Fruit fly (Drosophila melanogaster) whole organism, embryonic: ENCODE results near the gene Cisd2.
A peak's percentile ranks its signal among the peaks of the same experiment; 100 is the strongest.

ENCODE experiments used
- Abd-B ChIP-seq: fragments of 200-800 bp; sonication (Bioruptor generic); optimal IDR thresholded peaks from 2 replicates; lab custom pipeline; 2018; ENCODE audit warnings: missing biosample characterization, mild to moderate bottlenecking, missing genetic modification characterization, moderate library complexity
- Asciz ChIP-seq: fragments of 200-800 bp; sonication (Bioruptor generic); optimal IDR thresholded peaks from 2 replicates; lab custom pipeline; 2017; ENCODE audit warnings: missing biosample characterization, mild to moderate bottlenecking, missing genetic modification characterization, missing genetic modification reagents
- B-H2 ChIP-seq: fragments of 200-800 bp; sonication (Bioruptor generic); optimal IDR thresholded peaks from 2 replicates; lab custom pipeline; 2018; ENCODE audit warnings: missing biosample characterization, mild to moderate bottlenecking, missing genetic modification characterization
- CG1024 ChIP-seq: fragments of 200-800 bp; sonication (Bioruptor generic); IDR thresholded peaks from 2 replicates; pipeline ENCODE4 v1.3.6; 2022; ENCODE audit warnings: missing biosample characterization, missing genetic modification characterization
- CG12104 ChIP-seq: fragments of 200-800 bp; sonication (Bioruptor generic); optimal IDR thresholded peaks from 3 replicates; lab custom pipeline; 2016; ENCODE audit warnings: missing biosample characterization, missing genetic modification characterization
- CG1233 ChIP-seq: fragments of 200-800 bp; sonication (Bioruptor generic); optimal IDR thresholded peaks from 4 replicates; lab custom pipeline; 2018; ENCODE audit warnings: missing biosample characterization, mild to moderate bottlenecking, missing genetic modification characterization
- CG12769 ChIP-seq: fragments of 200-800 bp; sonication (Bioruptor generic); optimal IDR thresholded peaks from 2 replicates; lab custom pipeline; 2019; ENCODE audit warnings: missing biosample characterization, mild to moderate bottlenecking, missing genetic modification characterization, moderate library complexity
- CG12942 ChIP-seq: fragments of 200-800 bp; sonication (Bioruptor generic); optimal IDR thresholded peaks from 3 replicates; lab custom pipeline; 2016; ENCODE audit warnings: missing biosample characterization, missing genetic modification characterization
- CG13123 ChIP-seq: fragments of 200-800 bp; sonication (Bioruptor generic); optimal IDR thresholded peaks from 2 replicates; lab custom pipeline; 2016; ENCODE audit warnings: missing biosample characterization, missing genetic modification characterization
- CG14860 ChIP-seq: fragments of 200-800 bp; sonication (Bioruptor generic); IDR thresholded peaks from 3 replicates; pipeline ENCODE4 v1.3.6; 2022; ENCODE audit warnings: missing biosample characterization, missing genetic modification characterization; ENCODE audit not compliant: partially characterized antibody
- CG15073 ChIP-seq: fragments of 200-800 bp; sonication (Bioruptor generic); optimal IDR thresholded peaks from 2 replicates; lab custom pipeline; 2016; ENCODE audit warnings: missing biosample characterization, missing genetic modification characterization
- CG1602 ChIP-seq: fragments of 200-800 bp; sonication (Bioruptor generic); optimal IDR thresholded peaks from 3 replicates; lab custom pipeline; 2016; ENCODE audit warnings: missing biosample characterization, missing genetic modification characterization
- CG17186 ChIP-seq: fragments of 200-800 bp; sonication (Bioruptor generic); optimal IDR thresholded peaks from 3 replicates; lab custom pipeline; 2017; ENCODE audit warnings: missing biosample characterization, missing genetic modification reagents, missing genetic modification characterization
- CG17385 ChIP-seq: fragments of 200-800 bp; sonication (Bioruptor generic); optimal IDR thresholded peaks from 3 replicates; lab custom pipeline; 2018; ENCODE audit warnings: missing biosample characterization, mild to moderate bottlenecking, missing genetic modification characterization
- CG17612 ChIP-seq: fragments of 200-800 bp; sonication (Bioruptor generic); IDR thresholded peaks from 2 replicates; pipeline ENCODE4 v1.3.6; 2022; ENCODE audit warnings: missing biosample characterization, missing genetic modification characterization
- CG17829 ChIP-seq: fragments of 200-800 bp; optimal IDR thresholded peaks from 2 replicates; lab custom pipeline; 2019; ENCODE audit warnings: missing biosample characterization, mild to moderate bottlenecking, missing genetic modification characterization, moderate library complexity
- CG1792 ChIP-seq: fragments of 200-800 bp; sonication (Bioruptor generic); optimal IDR thresholded peaks from 2 replicates; lab custom pipeline; 2016; ENCODE audit warnings: missing biosample characterization, missing genetic modification characterization
- CG18476 ChIP-seq: fragments of 200-800 bp; sonication (Bioruptor generic); optimal IDR thresholded peaks from 2 replicates; lab custom pipeline; 2016; ENCODE audit warnings: missing biosample characterization, mild to moderate bottlenecking, missing genetic modification characterization
- CG18619 ChIP-seq: fragments of 200-800 bp; sonication (Bioruptor generic); optimal IDR thresholded peaks from 3 replicates; lab custom pipeline; 2017; ENCODE audit warnings: missing biosample characterization, mild to moderate bottlenecking, missing genetic modification characterization
- CG2678 ChIP-seq: fragments of 200-800 bp; sonication (Bioruptor generic); optimal IDR thresholded peaks from 3 replicates; lab custom pipeline; 2019; ENCODE audit warnings: missing biosample characterization, mild to moderate bottlenecking, missing genetic modification characterization, moderate library complexity
- CG31365 ChIP-seq: fragments of 200-800 bp; sonication (Bioruptor generic); optimal IDR thresholded peaks from 2 replicates; lab custom pipeline; 2018; ENCODE audit warnings: missing biosample characterization, mild to moderate bottlenecking, missing genetic modification characterization
- CG31441 ChIP-seq: fragments of 200-800 bp; sonication (Bioruptor generic); IDR thresholded peaks from 2 replicates; pipeline ENCODE4 v1.3.6; 2022; ENCODE audit warnings: missing biosample characterization, missing genetic modification characterization
- CG6791 ChIP-seq: fragments of 200-800 bp; sonication (Bioruptor generic); IDR thresholded peaks from 3 replicates; pipeline ENCODE4 v1.3.6; 2022; ENCODE audit warnings: missing biosample characterization, missing genetic modification characterization; ENCODE audit not compliant: partially characterized antibody
- CG8281 ChIP-seq: fragments of 200-800 bp; sonication (Bioruptor generic); optimal IDR thresholded peaks from 2 replicates; lab custom pipeline; 2018; ENCODE audit warnings: missing biosample characterization, mild to moderate bottlenecking, missing genetic modification characterization, moderate library complexity
- CG8478 ChIP-seq: fragments of >200 bp; optimal IDR thresholded peaks from 2 replicates; lab custom pipeline; 2018
- CHES-1-like ChIP-seq: fragments of 200-800 bp; sonication (Bioruptor generic); optimal IDR thresholded peaks from 2 replicates; lab custom pipeline; 2016; ENCODE audit warnings: missing biosample characterization, missing genetic modification characterization
- CkIIα-i1 ChIP-seq: fragments of 200-800 bp; sonication (Bioruptor generic); IDR thresholded peaks from 2 replicates; pipeline ENCODE4 v1.3.6; 2022; ENCODE audit warnings: missing biosample characterization, missing genetic modification characterization
- Dll ChIP-seq: fragments of 200-800 bp; sonication (Bioruptor generic); IDR thresholded peaks from 4 replicates; pipeline ENCODE4 v1.3.6; 2022; ENCODE audit warnings: missing biosample characterization, missing genetic modification characterization; ENCODE audit not compliant: partially characterized antibody
- ERR ChIP-seq: fragments of 200-800 bp; sonication (Bioruptor generic); optimal IDR thresholded peaks from 2 replicates; lab custom pipeline; 2016; ENCODE audit warnings: missing biosample characterization, missing genetic modification characterization
- HLHmδ ChIP-seq: fragments of 200-800 bp; sonication (Bioruptor generic); optimal IDR thresholded peaks from 2 replicates; lab custom pipeline; 2018; ENCODE audit warnings: missing biosample characterization, mild to moderate bottlenecking, missing genetic modification characterization, moderate library complexity
- Max ChIP-seq: fragments of 200-800 bp; sonication (Bioruptor generic); optimal IDR thresholded peaks from 2 replicates; lab custom pipeline; 2016; ENCODE audit warnings: missing biosample characterization, mild to moderate bottlenecking, missing genetic modification characterization
- NfI ChIP-seq: fragments of 200-800 bp; sonication (Bioruptor generic); optimal IDR thresholded peaks from 3 replicates; lab custom pipeline; 2018; ENCODE audit warnings: missing biosample characterization, mild to moderate bottlenecking, missing genetic modification characterization, moderate library complexity
- Oli ChIP-seq: fragments of 200-800 bp; sonication (Bioruptor generic); optimal IDR thresholded peaks from 2 replicates; lab custom pipeline; 2018; ENCODE audit warnings: missing biosample characterization, mild to moderate bottlenecking, missing genetic modification characterization, moderate library complexity
- Poxn ChIP-seq: fragments of 200-800 bp; sonication (Bioruptor generic); IDR thresholded peaks from 2 replicates; pipeline ENCODE4 v1.3.6; 2022; ENCODE audit warnings: missing biosample characterization, missing genetic modification characterization
- Ptx1 ChIP-seq: fragments of 200-800 bp; sonication (Bioruptor generic); IDR thresholded peaks from 2 replicates; pipeline ENCODE4 v1.3.6; 2022; ENCODE audit warnings: missing biosample characterization, missing genetic modification characterization
- Sin3A ChIP-seq: fragments of >200 bp; optimal IDR thresholded peaks from 2 replicates; lab custom pipeline; 2018
- Six4 ChIP-seq: fragments of 200-800 bp; sonication (Bioruptor generic); optimal IDR thresholded peaks from 2 replicates; lab custom pipeline; 2016; ENCODE audit warnings: missing biosample characterization, missing genetic modification characterization
- amos ChIP-seq: fragments of 200-800 bp; sonication (Bioruptor generic); IDR thresholded peaks from 2 replicates; pipeline ENCODE4 v1.3.6; 2022; ENCODE audit warnings: missing biosample characterization, missing genetic modification characterization; ENCODE audit not compliant: partially characterized antibody
- cas ChIP-seq: fragments of 200-800 bp; sonication (Bioruptor generic); IDR thresholded peaks from 2 replicates; pipeline ENCODE4 v1.3.6; 2022; ENCODE audit warnings: missing biosample characterization, missing genetic modification characterization
- crp ChIP-seq, 2 experiments: fragments of 200-800 bp; sonication (Bioruptor generic); optimal IDR thresholded peaks; 2 replicates in 1 of 2; 3 replicates in 1 of 2; lab custom pipeline; 2017; ENCODE audit warnings: missing biosample characterization in 2 of 2, missing genetic modification characterization in 2 of 2, mild to moderate bottlenecking in 1 of 2, moderate library complexity in 1 of 2
- emc ChIP-seq: fragments of 200-800 bp; sonication (Bioruptor generic); optimal IDR thresholded peaks from 2 replicates; lab custom pipeline; 2016; ENCODE audit warnings: missing biosample characterization, missing genetic modification characterization
- ems ChIP-seq: fragments of 200-800 bp; sonication (Bioruptor generic); optimal IDR thresholded peaks from 3 replicates; lab custom pipeline; 2016; ENCODE audit warnings: missing biosample characterization, missing genetic modification characterization
- fd102C ChIP-seq: fragments of 200-800 bp; sonication (Bioruptor generic); optimal IDR thresholded peaks from 2 replicates; lab custom pipeline; 2018; ENCODE audit warnings: missing biosample characterization, mild to moderate bottlenecking, missing genetic modification characterization, moderate library complexity
- ham ChIP-seq: fragments of 200-800 bp; sonication (Bioruptor generic); IDR thresholded peaks from 2 replicates; pipeline ENCODE4 v1.3.6; 2022; ENCODE audit warnings: missing biosample characterization, missing genetic modification characterization
- kay ChIP-seq: fragments of 200-800 bp; sonication (Bioruptor generic); optimal IDR thresholded peaks from 2 replicates; lab custom pipeline; 2016; ENCODE audit warnings: missing biosample characterization, missing genetic modification characterization
- lilli ChIP-seq: fragments of 200-800 bp; sonication (Bioruptor generic); optimal IDR thresholded peaks from 3 replicates; lab custom pipeline; 2016; ENCODE audit warnings: missing biosample characterization, missing genetic modification characterization
- nerfin-1 ChIP-seq: fragments of 200-800 bp; sonication (Bioruptor generic); optimal IDR thresholded peaks from 3 replicates; lab custom pipeline; 2019; ENCODE audit warnings: missing biosample characterization, mild to moderate bottlenecking, missing genetic modification characterization, moderate library complexity
- phol ChIP-seq: fragments of 200-800 bp; sonication (Bioruptor generic); optimal IDR thresholded peaks from 3 replicates; lab custom pipeline; 2018; ENCODE audit warnings: missing biosample characterization, mild to moderate bottlenecking, missing genetic modification characterization, moderate library complexity
- seq ChIP-seq: fragments of 200-800 bp; sonication (Bioruptor generic); IDR thresholded peaks from 2 replicates; pipeline ENCODE4 v1.3.6; 2022; ENCODE audit warnings: missing biosample characterization, missing genetic modification characterization
- sima ChIP-seq: fragments of 200-800 bp; sonication (Bioruptor generic); optimal IDR thresholded peaks from 2 replicates; lab custom pipeline; 2016; ENCODE audit warnings: missing biosample characterization, missing genetic modification characterization
- slp2 ChIP-seq: fragments of 200-800 bp; sonication (Bioruptor generic); optimal IDR thresholded peaks from 2 replicates; lab custom pipeline; 2016; ENCODE audit warnings: missing biosample characterization, missing genetic modification characterization
- sob ChIP-seq: fragments of 200-800 bp; sonication (Bioruptor generic); IDR thresholded peaks from 2 replicates; pipeline ENCODE4 v1.3.6; 2022; ENCODE audit warnings: missing biosample characterization, missing genetic modification characterization
- twi ChIP-seq: fragments of 200-800 bp; optimal IDR thresholded peaks from 2 replicates; lab custom pipeline; 2019; ENCODE audit warnings: missing biosample characterization, mild to moderate bottlenecking, missing genetic modification characterization, moderate library complexity

The Cisd2 gene

DNA sequence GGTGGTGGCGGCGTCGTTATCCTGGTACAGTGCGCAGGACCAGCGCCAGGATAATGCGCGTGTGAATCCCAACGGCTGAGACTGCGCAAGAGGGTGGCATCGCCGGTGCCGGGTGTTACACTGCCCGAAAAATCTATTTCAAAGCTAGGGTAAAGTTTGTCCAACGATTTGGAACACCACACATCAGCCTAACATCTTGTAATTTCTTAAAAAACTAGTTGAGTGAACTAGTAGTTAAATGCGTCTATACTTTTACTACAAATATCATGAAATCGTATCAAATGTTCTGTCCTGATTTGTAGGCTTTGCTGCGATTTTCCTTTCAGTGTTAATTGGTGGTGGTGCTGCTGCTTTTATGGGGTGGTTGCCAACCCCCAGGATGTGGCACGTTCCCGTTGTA, 41.8 kb upstream of the Cisd2 start (continued):
- TF ChIP-seq sima (no peak), slp2 (GFP tag; lab: Kevin White, UChicago) (no peak), sob (GFP tag; lab: Robert Waterston, UW) (no peak), amos (GFP tag; lab: Robert Waterston, UW) (no peak), Dll (GFP tag; lab: Robert Waterston, UW) (no peak), CG12942 (GFP tag; lab: Kevin White, UChicago) (no peak), CG1602 (GFP tag; lab: Kevin White, UChicago) (no peak), nerfin-1 (tag; lab: Kevin White, UChicago) (no peak), Abd-B (GFP tag; lab: Kevin White, UChicago) (no peak), emc (no peak), CG31441 (peak; percentile 63), CG31365 (no peak), CG18619 (GFP tag; lab: Kevin White, UChicago) (no peak), CHES-1-like (no peak), ERR (GFP tag; lab: Kevin White, UChicago) (no peak), CG1233 (GFP tag; lab: Kevin White, UChicago) (no peak), B-H2 (GFP tag; lab: Kevin White, UChicago) (no peak), CG14860 (GFP tag; lab: Robert Waterston, UW) (no peak), kay (no peak), CG18476 (GFP tag; lab: Kevin White, UChicago) (no peak), Poxn (no peak), CG17612 (GFP tag; lab: Robert Waterston, UW) (no peak), CG13123 (GFP tag; lab: Kevin White, UChicago) (no peak), CG8478 (lab: Kevin White, UChicago) (no peak), CG1024 (no peak), Max (GFP tag; lab: Kevin White, UChicago) (no peak), CG2678 (peak; percentile 51), ham (no peak), CG15073 (GFP tag; lab: Kevin White, UChicago) (no peak), Ptx1 (GFP tag; lab: Robert Waterston, UW) (no peak), HLHmδ (no peak), CG17829 (tag; lab: Kevin White, UChicago) (peak; percentile 66), fd102C (GFP tag; lab: Kevin White, UChicago) (no peak), Six4 (GFP tag; lab: Kevin White, UChicago) (no peak), NfI (GFP tag; lab: Kevin White, UChicago) (no peak), CkIIα-i1 (GFP tag; lab: Robert Waterston, UW) (no peak), cas (GFP tag; lab: Robert Waterston, UW) (no peak), lilli (GFP tag; lab: Kevin White, UChicago) (no peak), twi (no peak), CG6791 (GFP tag; lab: Robert Waterston, UW) (no peak), crp (GFP tag; optimal IDR thresholded peaks at IDR 0.05; lab: Kevin White, UChicago) (no peak), seq (GFP tag; lab: Robert Waterston, UW) (no peak; the same call in 1 of the 2 replicates), CG12769 (tag; lab: Kevin White, UChicago) (no peak), Asciz (GFP tag; lab: Kevin White, UChicago) (peak; percentile 18), Sin3A (lab: Kevin White, UChicago) (no peak), ems (GFP tag; lab: Kevin White, UChicago) (no peak), CG12104 (no peak), phol (peak; percentile 54), CG8281 (no peak), CG17186 (GFP tag; lab: Kevin White, UChicago) (no peak), CG1792 (GFP tag; lab: Kevin White, UChicago) (no peak), Oli (tag; lab: Kevin White, UChicago) (peak; percentile 52), CG17385 (GFP tag; lab: Kevin White, UChicago) (peak; percentile 19)
